Fruit fly (Drosophila melanogaster) whole organism, adult: Measurements from ENCODE around the gene capu.

Experiments used
- CG33017 ChIP-seq: fragments of 200-800 bp; sonication (Bioruptor generic); optimal IDR thresholded peaks from 2 replicates; lab custom pipeline; 2018; ENCODE audit warnings: missing biosample characterization, mild to moderate bottlenecking, missing genetic modification characterization, moderate library complexity
- CG7045 ChIP-seq: fragments of 200-800 bp; sonication (Bioruptor generic); optimal IDR thresholded peaks from 2 replicates; lab custom pipeline; 2017; ENCODE audit warnings: missing biosample characterization, mild to moderate bottlenecking, missing genetic modification characterization

- no peak for TF ChIP-seq CG33017 (tag; lab: Kevin White, UChicago)
- no peak for TF ChIP-seq CG7045 (GFP tag; lab: Kevin White, UChicago)
Measured at dm6 chr2L:3914655-3915054, 12.0 kb upstream of the capu start.
